Fruit fly (Drosophila melanogaster): Measurements from ENCODE around the gene CG9154.

The CG9154 gene

DNA sequence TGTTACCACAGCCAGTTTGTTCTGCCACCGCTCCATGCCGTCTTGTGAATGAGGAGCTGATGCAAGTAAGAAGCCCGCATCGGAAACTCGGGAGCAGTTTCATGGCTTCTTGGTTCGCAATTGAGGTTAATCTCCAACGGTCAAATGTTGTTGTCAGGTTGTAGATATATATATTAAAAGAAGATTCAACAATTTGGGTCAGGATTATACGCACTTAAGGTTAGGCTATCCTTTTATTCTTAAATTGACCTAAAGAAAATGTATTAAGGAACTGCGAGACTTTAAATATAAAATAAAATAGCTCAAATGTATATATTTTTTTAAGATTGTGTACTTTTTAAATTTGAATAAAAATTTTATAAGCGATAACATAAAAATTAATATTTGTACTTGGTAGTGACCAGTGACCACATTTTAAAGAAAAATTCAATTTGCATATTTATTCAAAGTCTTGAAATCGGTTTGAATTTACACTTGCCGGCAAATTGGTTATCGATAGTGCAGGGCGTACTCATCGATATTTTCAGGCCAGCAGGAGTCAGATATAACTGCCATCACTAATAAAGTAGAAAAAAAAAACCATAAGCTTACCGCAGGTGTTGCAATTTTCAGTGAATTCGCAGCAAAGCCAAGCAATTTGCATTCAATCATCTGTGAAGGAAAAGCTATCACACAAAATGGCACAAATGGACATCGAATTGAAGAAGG lies 1.8 kb downstream of the CG9154 start, which contains the start of the genes CG9150 and Pfdn1 (continued):
- TF ChIP-seq CG15514 (GFP tag; optimal IDR thresholded peaks at IDR 0.05) (peak; percentile 94), CG1647 (GFP tag; optimal IDR thresholded peaks at IDR 0.05) (no peak), CG16813 (GFP tag; IDR thresholded peaks at IDR 0.05; ENCODE audit: partially characterized antibody) (peak; percentile 87), Lim3 (GFP tag; IDR thresholded peaks at IDR 0.05) (no peak), HLH4C (GFP tag; IDR thresholded peaks at IDR 0.05; ENCODE audit: partially characterized antibody) (peak; percentile 85), MBD-R2 (GFP tag; IDR thresholded peaks at IDR 0.05) (peak; percentile 77), zen2 (GFP tag; IDR thresholded peaks at IDR 0.05; ENCODE audit: partially characterized antibody) (peak; percentile 80), vvl (GFP tag; IDR thresholded peaks at IDR 0.05) (peak; percentile 87), HmgZ (tag; optimal IDR thresholded peaks at IDR 0.05) (peak; percentile 34), CG14710 (tag; optimal IDR thresholded peaks at IDR 0.05) (peak; percentile 45), CG5245 (GFP tag; optimal IDR thresholded peaks at IDR 0.05) (no peak), unc-4 (GFP tag; IDR thresholded peaks at IDR 0.05; ENCODE audit: partially characterized antibody) (peak; percentile 90), stc (GFP tag; IDR thresholded peaks at IDR 0.05) (no peak), CG34224 (GFP tag; IDR thresholded peaks at IDR 0.05; ENCODE audit: partially characterized antibody) (peak; percentile 96), CG2129 (GFP tag; IDR thresholded peaks at IDR 0.05; ENCODE audit: partially characterized antibody) (peak; percentile 80), CG10147 (GFP tag; optimal IDR thresholded peaks at IDR 0.05) (no peak), row (GFP tag; IDR thresholded peaks at IDR 0.05) (peak; percentile 53; the same call in 2 of the 3 replicates), Opbp (GFP tag; IDR thresholded peaks at IDR 0.05; ENCODE audit: partially characterized antibody) (peak; percentile 89), tll (GFP tag; optimal IDR thresholded peaks at IDR 0.05) (no peak), Dp (GFP tag; optimal IDR thresholded peaks at IDR 0.05) (peak; percentile 92), Ets97D (GFP tag; optimal IDR thresholded peaks at IDR 0.05) (peak; percentile 39), CG42726 (GFP tag; IDR thresholded peaks at IDR 0.05; ENCODE audit: partially characterized antibody) (peak; percentile 69; the same call in 1 of the 2 replicates), NFAT (GFP tag; IDR thresholded peaks at IDR 0.05) (no peak), MTF-1 (GFP tag; optimal IDR thresholded peaks at IDR 0.05; ENCODE audit: borderline replicate concordance) (no peak), Sry-δ (GFP tag; optimal IDR thresholded peaks at IDR 0.05) (peak; percentile 95), Sin3A (optimal IDR thresholded peaks at IDR 0.05) (peak; percentile 18), Bgb (GFP tag; IDR thresholded peaks at IDR 0.05; ENCODE audit: partially characterized antibody) (peak; percentile 94), CG3995 (GFP tag; optimal IDR thresholded peaks at IDR 0.05) (peak; percentile 90), knrl (GFP tag; IDR thresholded peaks at IDR 0.05; ENCODE audit: partially characterized antibody) (peak; percentile 81), ato (GFP tag; IDR thresholded peaks at IDR 0.05; ENCODE audit: partially characterized antibody) (peak; percentile 85), Fer1 (GFP tag; optimal IDR thresholded peaks at IDR 0.05) (peak; percentile 30), crp (GFP tag; optimal IDR thresholded peaks at IDR 0.05) (peak in 1 of 2 experiments; percentile 54), mam (GFP tag; optimal IDR thresholded peaks at IDR 0.05) (no peak), btn (GFP tag; optimal IDR thresholded peaks at IDR 0.05) (no peak), gro (GFP tag; optimal IDR thresholded peaks at IDR 0.05) (peak; percentile 68), lov (optimal IDR thresholded peaks at IDR 0.05) (no peak), lov (GFP tag; IDR thresholded peaks at IDR 0.05) (no peak), stwl (tag; optimal IDR thresholded peaks at IDR 0.05) (peak; percentile 57), dan (GFP tag; IDR thresholded peaks at IDR 0.05) (no peak), hkb (optimal IDR thresholded peaks at IDR 0.05) (no peak), hkb (GFP tag; IDR thresholded peaks at IDR 0.05) (no peak), Poxn (GFP tag; IDR thresholded peaks at IDR 0.05) (no peak), hbn (GFP tag; IDR thresholded peaks at IDR 0.05; ENCODE audit: partially characterized antibody) (peak; percentile 90), lbe (GFP tag; optimal IDR thresholded peaks at IDR 0.05) (peak; percentile 50), her (GFP tag; optimal IDR thresholded peaks at IDR 0.05) (peak; percentile 2), Pdp1 (GFP tag; optimal IDR thresholded peaks at IDR 0.05) (peak in 1 of 2 experiments; percentile 19), CG15073 (GFP tag; optimal IDR thresholded peaks at IDR 0.05) (no peak), Rfx (GFP tag; IDR thresholded peaks at IDR 0.05) (peak; percentile 48)
